Worm (Caenorhabditis elegans) whole organism, L1 larva: ENCODE results near the gene M02D8.7.

Source experiments
- Y116A8C.19 ChIP-seq: sonication (generic microtip); optimal IDR thresholded peaks from 2 replicates; lab custom pipeline; 2016; ENCODE audit warnings: missing compliant biosample characterization, missing genetic modification characterization, borderline replicate concordance
- alr-1 ChIP-seq: fragments of 200-800 bp; sonication (Bioruptor generic); optimal IDR thresholded peaks from 2 replicates; lab custom pipeline; 2018; ENCODE audit warnings: borderline replicate concordance, mild to moderate bottlenecking, missing genetic modification characterization, missing compliant biosample characterization
- aly-2 ChIP-seq: fragments of 150-350 bp; optimal IDR thresholded peaks from 2 replicates; lab custom pipeline; 2014; ENCODE audit warnings: missing biosample characterization, missing genetic modification characterization
- ceh-63 ChIP-seq: fragments of 200-800 bp; sonication (Bioruptor generic); optimal IDR thresholded peaks from 2 replicates; lab custom pipeline; 2018; ENCODE audit warnings: mild to moderate bottlenecking, missing genetic modification characterization, missing compliant biosample characterization
- ceh-82 ChIP-seq, 3 experiments: fragments of 150-350 bp in 1 of 3; sonication (generic microtip) in 2 of 3; optimal IDR thresholded peaks; 2 replicates each; lab custom pipeline; 2014 to 2017; ENCODE audit warnings: missing biosample characterization in 3 of 3, missing genetic modification characterization in 3 of 3
- dpl-1 ChIP-seq, 3 experiments: fragments of 150-350 bp in 2 of 3; sonication (generic microtip) in 1 of 3; optimal IDR thresholded peaks; 2 replicates each; lab custom pipeline; 2014 to 2017; ENCODE audit warnings: missing biosample characterization in 3 of 3, missing genetic modification characterization in 3 of 3, missing genetic modification reagents in 3 of 3
- dsc-1 ChIP-seq: sonication (generic microtip); optimal IDR thresholded peaks from 2 replicates; lab custom pipeline; 2016; ENCODE audit warnings: mild to moderate bottlenecking, missing genetic modification characterization, missing compliant biosample characterization
- egl-13 ChIP-seq: sonication (generic microtip); optimal IDR thresholded peaks from 2 replicates; lab custom pipeline; 2016; ENCODE audit warnings: missing genotype, missing genetic modification reagents, missing genetic modification characterization, missing compliant biosample characterization
- egl-27 ChIP-seq, 2 experiments: fragments of 150-350 bp in 1 of 2; sonication (generic microtip); optimal IDR thresholded peaks; 3 replicates each; lab custom pipeline; 2017 to 2018; ENCODE audit warnings: missing biosample characterization in 2 of 2, missing genetic modification characterization in 2 of 2, missing genetic modification reagents in 2 of 2
- elt-2 ChIP-seq: sonication (generic microtip); optimal IDR thresholded peaks from 2 replicates; lab custom pipeline; 2016; ENCODE audit warnings: missing genetic modification characterization, mild to moderate bottlenecking, inconsistent platforms, missing compliant biosample characterization, missing genetic modification reagents
- fkh-8 ChIP-seq: sonication (generic microtip); optimal IDR thresholded peaks from 2 replicates; lab custom pipeline; 2016; ENCODE audit warnings: mild to moderate bottlenecking, missing genetic modification characterization, missing compliant biosample characterization
- hlh-17 ChIP-seq: fragments of 200-800 bp; sonication (Bioruptor generic); optimal IDR thresholded peaks from 2 replicates; lab custom pipeline; 2018; ENCODE audit warnings: missing genetic modification characterization, mild to moderate bottlenecking, missing compliant biosample characterization, moderate library complexity, borderline replicate concordance
- isw-1 ChIP-seq: fragments of 200-800 bp; sonication (Bioruptor generic); IDR thresholded peaks from 2 replicates; pipeline ENCODE4 v1.3.6; 2022; ENCODE audit warnings: missing genetic modification characterization, missing compliant biosample characterization
- jun-1 ChIP-seq: fragments of 150-350 bp; optimal IDR thresholded peaks from 2 replicates; lab custom pipeline; 2014; ENCODE audit warnings: missing biosample characterization, missing genetic modification reagents, missing genetic modification characterization
- lin-14 ChIP-seq: fragments of 200-800 bp; sonication (Bioruptor generic); optimal IDR thresholded peaks from 2 replicates; lab custom pipeline; 2018; ENCODE audit warnings: mild to moderate bottlenecking, missing genetic modification characterization, moderate library complexity, missing compliant biosample characterization
- lin-15B ChIP-seq: fragments of 150-350 bp; sonication (generic microtip); optimal IDR thresholded peaks from 3 replicates; lab custom pipeline; 2014; ENCODE audit warnings: missing biosample characterization, missing genetic modification characterization
- lin-35 ChIP-seq, 2 experiments: fragments of 150-350 bp; optimal IDR thresholded peaks; 2 replicates each; lab custom pipeline; 2014; ENCODE audit warnings: missing biosample characterization in 2 of 2, missing genetic modification characterization in 2 of 2, missing genetic modification reagents in 2 of 2
- mdl-1 ChIP-seq, 2 experiments: fragments of 150-350 bp; optimal IDR thresholded peaks; 2 replicates each; lab custom pipeline; 2014 to 2017; ENCODE audit warnings: missing biosample characterization in 2 of 2, missing genetic modification characterization in 2 of 2, inconsistent platforms in 1 of 2
- mef-2 ChIP-seq: fragments of 150-350 bp; optimal IDR thresholded peaks from 2 replicates; lab custom pipeline; 2014; ENCODE audit warnings: missing biosample characterization, missing genetic modification characterization
- nhr-11 ChIP-seq: fragments of 150-350 bp; optimal IDR thresholded peaks from 2 replicates; lab custom pipeline; 2014; ENCODE audit warnings: missing biosample characterization, missing genetic modification characterization
- nhr-12 ChIP-seq: sonication (generic microtip); optimal IDR thresholded peaks from 2 replicates; lab custom pipeline; 2017; ENCODE audit warnings: missing biosample characterization, missing genetic modification characterization
- nhr-19 ChIP-seq: fragments of 200-800 bp; sonication (Bioruptor generic); conservative IDR thresholded peaks from 2 replicates; pipeline ENCODE4 v1.3.6; 2022; ENCODE audit warnings: missing genetic modification characterization, missing compliant biosample characterization
- nhr-20 ChIP-seq: sonication (generic microtip); optimal IDR thresholded peaks from 2 replicates; lab custom pipeline; 2016; ENCODE audit warnings: mild to moderate bottlenecking, missing genetic modification characterization, missing compliant biosample characterization
- nhr-28 ChIP-seq: fragments of 150-350 bp; optimal IDR thresholded peaks from 2 replicates; lab custom pipeline; 2014; ENCODE audit warnings: missing biosample characterization, missing genetic modification characterization
- nhr-47 ChIP-seq: sonication (generic microtip); optimal IDR thresholded peaks from 2 replicates; lab custom pipeline; 2016; ENCODE audit warnings: mild to moderate bottlenecking, missing genetic modification characterization, moderate library complexity, missing compliant biosample characterization
- nhr-71 ChIP-seq: sonication (generic microtip); optimal IDR thresholded peaks from 2 replicates; lab custom pipeline; 2016; ENCODE audit warnings: mild to moderate bottlenecking, missing genetic modification characterization, moderate library complexity, missing compliant biosample characterization
- nhr-77 ChIP-seq: fragments of 150-350 bp; optimal IDR thresholded peaks from 2 replicates; lab custom pipeline; 2014; ENCODE audit warnings: missing biosample characterization, missing genetic modification characterization
- pag-3 ChIP-seq: sonication (generic microtip); optimal IDR thresholded peaks from 2 replicates; lab custom pipeline; 2017; ENCODE audit warnings: missing genetic modification characterization, mild to moderate bottlenecking, missing compliant biosample characterization, antibody characterized with exemption, borderline replicate concordance; ENCODE audit not compliant: insufficient read depth
- pax-3 ChIP-seq: fragments of 200-800 bp; sonication (Bioruptor generic); optimal IDR thresholded peaks from 2 replicates; lab custom pipeline; 2018; ENCODE audit warnings: mild to moderate bottlenecking, missing genetic modification characterization, moderate library complexity, missing compliant biosample characterization
- rnt-1 ChIP-seq: sonication (generic microtip); optimal IDR thresholded peaks from 2 replicates; lab custom pipeline; 2016; ENCODE audit warnings: mild to moderate bottlenecking, missing genetic modification characterization, moderate library complexity, missing compliant biosample characterization
- snu-23 ChIP-seq: sonication (generic microtip); optimal IDR thresholded peaks from 2 replicates; lab custom pipeline; 2016; ENCODE audit warnings: missing genetic modification characterization, missing compliant biosample characterization
- sptf-1 ChIP-seq: fragments of 150-350 bp; optimal IDR thresholded peaks from 2 replicates; lab custom pipeline; 2014; ENCODE audit warnings: missing biosample characterization, missing genetic modification characterization
- sup-37 ChIP-seq: fragments of 200-800 bp; sonication (Bioruptor generic); optimal IDR thresholded peaks from 2 replicates; lab custom pipeline; 2018; ENCODE audit warnings: mild to moderate bottlenecking, missing genetic modification characterization, missing compliant biosample characterization
- tlp-1 ChIP-seq: fragments of 150-350 bp; optimal IDR thresholded peaks from 2 replicates; lab custom pipeline; 2014; ENCODE audit warnings: missing biosample characterization, missing genetic modification characterization
- unc-130 ChIP-seq: fragments of 150-350 bp; optimal IDR thresholded peaks from 2 replicates; lab custom pipeline; 2017; ENCODE audit warnings: missing biosample characterization, missing genetic modification characterization, inconsistent platforms
- unc-30 ChIP-seq: sonication (generic microtip); optimal IDR thresholded peaks from 2 replicates; lab custom pipeline; 2017; ENCODE audit warnings: missing biosample characterization, missing genetic modification characterization
- unc-62 ChIP-seq: fragments of 150-350 bp; optimal IDR thresholded peaks from 2 replicates; lab custom pipeline; 2014; ENCODE audit warnings: missing biosample characterization, missing genetic modification reagents, missing genetic modification characterization
- unc-86 ChIP-seq: sonication (generic microtip); optimal IDR thresholded peaks from 2 replicates; lab custom pipeline; 2016; ENCODE audit warnings: missing genetic modification characterization, missing compliant biosample characterization
- unc-98 ChIP-seq: fragments of 200-800 bp; sonication (Bioruptor generic); IDR thresholded peaks from 2 replicates; pipeline ENCODE4 v1.3.6; 2022; ENCODE audit warnings: missing genetic modification characterization, missing compliant biosample characterization
- vab-15 ChIP-seq: sonication (generic microtip); optimal IDR thresholded peaks from 2 replicates; lab custom pipeline; 2017; ENCODE audit warnings: missing genotype, mild to moderate bottlenecking, missing genetic modification characterization, missing compliant biosample characterization
- xbp-1 ChIP-seq: sonication (generic microtip); optimal IDR thresholded peaks from 2 replicates; lab custom pipeline; 2016; ENCODE audit warnings: missing genetic modification characterization, missing compliant biosample characterization
- zag-1 ChIP-seq: fragments of 150-350 bp; optimal IDR thresholded peaks from 2 replicates; lab custom pipeline; 2014; ENCODE audit warnings: missing biosample characterization, missing genetic modification characterization
- ztf-4 ChIP-seq: fragments of 150-350 bp; optimal IDR thresholded peaks from 2 replicates; lab custom pipeline; 2014; ENCODE audit warnings: missing biosample characterization, missing genetic modification characterization

The M02D8.7 gene

ce11 chrX:8764044-8764443 is 21.2 kb upstream of the M02D8.7 start (continued):
- TF ChIP-seq ztf-4 (no peak), lin-14 (peak; percentile 14), dsc-1 (tag; lab: Kevin White, UChicago) (no peak), zag-1 (tag; lab: Kevin White, UChicago) (no peak), ceh-82 (tag; optimal IDR thresholded peaks at IDR 0.05; lab: Kevin White, UChicago) (no peak), mdl-1 (tag; optimal IDR thresholded peaks at IDR 0.05; lab: Kevin White, UChicago) (no peak), snu-23 (peak; percentile 3), lin-15B (tag; lab: Kevin White, UChicago) (no peak)

DNA sequence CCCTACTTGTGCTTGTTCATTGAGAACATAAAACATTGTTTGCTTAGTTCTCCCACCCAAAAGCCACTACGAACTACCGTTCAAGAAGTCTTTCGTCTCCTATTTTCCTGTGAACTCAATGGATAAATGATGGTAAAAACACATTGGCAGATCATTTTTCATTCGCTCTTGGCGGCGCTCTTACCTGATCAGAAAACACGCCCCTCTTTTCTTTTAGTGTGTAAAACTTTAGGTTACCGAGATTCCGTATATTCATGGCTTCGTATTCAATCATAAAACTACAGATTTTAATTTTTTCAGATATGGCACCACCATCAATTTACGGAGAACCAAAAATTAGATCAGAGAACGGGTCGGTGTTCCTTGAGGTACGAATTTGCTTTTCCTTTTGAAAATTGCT is 20.8 kb upstream of the M02D8.7 start, which contains the start of gene zig-12:
Gene zig-12, plus strand, starts transcription at position 301 of the 400 bp plus-strand sequence.
- TF ChIP-seq nhr-19 (no peak), mef-2 (no peak), vab-15 (tag; lab: Kevin White, UChicago) (no peak), nhr-11 (tag; lab: Kevin White, UChicago) (no peak), unc-62 (GFP tag; lab: Kevin White, UChicago) (no peak), alr-1 (tag; lab: Kevin White, UChicago) (no peak), aly-2 (tag; lab: Kevin White, UChicago) (no peak), egl-27 (tag; optimal IDR thresholded peaks at IDR 0.05; lab: Kevin White, UChicago) (no peak), nhr-28 (tag; lab: Kevin White, UChicago) (no peak), nhr-77 (tag; lab: Kevin White, UChicago) (no peak), nhr-12 (no peak), sptf-1 (no peak), pag-3 (no peak), sup-37 (GFP tag; lab: Kevin White, UChicago) (no peak)

DNA sequence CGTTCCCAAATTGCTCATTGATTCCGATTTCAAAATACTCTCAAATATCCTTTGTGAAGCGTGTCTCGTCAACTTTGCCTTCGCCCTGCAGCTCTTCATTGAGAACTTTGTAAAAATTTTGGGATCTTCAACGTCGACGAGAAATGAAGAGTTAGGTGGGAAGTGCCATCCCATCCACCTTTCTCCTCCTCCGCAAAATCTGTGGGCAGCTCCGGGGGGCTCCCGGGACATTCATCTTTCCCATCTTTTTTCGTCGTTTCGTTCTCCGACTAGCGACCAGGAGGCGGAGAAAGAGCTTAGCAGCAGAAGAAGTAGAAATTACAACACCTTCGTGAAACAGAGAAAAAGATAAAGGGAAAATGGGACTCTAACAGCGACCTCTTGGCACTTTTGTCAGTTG is 20.1 kb upstream of the M02D8.7 start:
- TF ChIP-seq rnt-1 (tag; lab: Kevin White, UChicago) (peak; percentile 44), snu-23 (peak; percentile 7), lin-14 (peak; percentile 62), nhr-71 (tag; lab: Kevin White, UChicago) (peak; percentile 44), alr-1 (tag; lab: Kevin White, UChicago) (no peak), pag-3 (peak; percentile 20), nhr-20 (no peak)
- TF ChIP-seq, all 84 proteins: peak for 5

DNA sequence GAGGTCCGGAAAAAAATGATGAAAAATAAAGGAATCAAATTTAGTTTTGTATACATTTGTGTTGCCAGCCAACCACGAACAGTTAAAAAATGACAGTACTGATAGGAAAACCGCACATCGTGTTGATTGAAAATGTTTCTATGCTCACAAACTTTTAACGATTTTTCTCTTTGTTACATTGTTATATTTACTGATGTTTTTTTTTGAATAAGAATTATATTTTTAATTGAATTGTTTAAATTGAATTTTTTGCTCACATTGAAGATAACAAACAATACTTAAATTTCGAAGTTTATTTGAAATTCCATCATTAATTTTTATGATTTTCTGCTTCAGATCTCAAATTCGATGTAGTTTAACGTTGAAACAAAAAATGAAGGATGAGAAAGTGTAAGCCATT is 18.7 kb upstream of the M02D8.7 start, which contains the start of gene M02D8.5:
Gene M02D8.5, minus strand, starts transcription at position 101 of the 400 bp plus-strand sequence.
- TF ChIP-seq ceh-63 (GFP tag; lab: Kevin White, UChicago) (no peak), dpl-1 (GFP tag; optimal IDR thresholded peaks at IDR 0.05; lab: Kevin White, UChicago) (no peak), Y116A8C.19 (no peak), dsc-1 (tag; lab: Kevin White, UChicago) (no peak), unc-30 (tag; lab: Kevin White, UChicago) (no peak), isw-1 (GFP tag; lab: Robert Waterston, UW) (no peak), egl-13 (tag; lab: Kevin White, UChicago) (no peak), tlp-1 (tag; lab: Kevin White, UChicago) (no peak), unc-130 (tag; lab: Kevin White, UChicago) (no peak), nhr-47 (no peak), hlh-17 (no peak), pax-3 (tag; lab: Kevin White, UChicago) (no peak), elt-2 (tag; lab: Kevin White, UChicago) (no peak), jun-1 (tag; lab: Kevin White, UChicago) (no peak), unc-98 (GFP tag; lab: Robert Waterston, UW) (no peak), lin-35 (GFP tag; optimal IDR thresholded peaks at IDR 0.05; lab: Kevin White, UChicago) (no peak), sptf-1 (no peak), fkh-8 (tag; lab: Kevin White, UChicago) (no peak), xbp-1 (tag; lab: Kevin White, UChicago) (no peak), unc-86 (tag; lab: Kevin White, UChicago) (no peak)
- TF ChIP-seq, all 84 proteins: peak for 0
